ENCODE assay signal across 2 worm cellular contexts in genomic region chrIII:235115-235514, ce11.
TF ChIP-seq lines count a peak whose summit lies in the region.

No protein-coding gene starts in this region.

TF ChIP-seq in whole organism, L1 larva, 84 proteins besides CTCF, POLR2A, EP300 and RAD21 (continued from another document):
- TF ChIP-seq isw-1 (GFP tag; IDR thresholded peaks at IDR 0.05; lab: Robert Waterston, UW) (peak; percentile 70), nhr-47 (tag; optimal IDR thresholded peaks at IDR 0.05; lab: Kevin White, UChicago) (no peak), lin-39 (tag; optimal IDR thresholded peaks at IDR 0.05; lab: Kevin White, UChicago) (peak; percentile 59), nhr-77 (tag; optimal IDR thresholded peaks at IDR 0.05; lab: Kevin White, UChicago) (peak; percentile 30), aly-2 (tag; optimal IDR thresholded peaks at IDR 0.05; lab: Kevin White, UChicago) (peak; percentile 60), grh-1 (GFP tag; IDR thresholded peaks at IDR 0.05; lab: Robert Waterston, UW) (peak; percentile 58), unc-130 (tag; optimal IDR thresholded peaks at IDR 0.05; lab: Kevin White, UChicago) (peak; percentile 13), tlp-1 (tag; optimal IDR thresholded peaks at IDR 0.05; lab: Kevin White, UChicago) (no peak), fkh-10 (GFP tag; optimal IDR thresholded peaks at IDR 0.05; lab: Kevin White, UChicago) (no peak), ceh-82 (tag; optimal IDR thresholded peaks at IDR 0.05; lab: Kevin White, UChicago) (peak; percentile 44 to 55 (median 47)), efl-3 (GFP tag; optimal IDR thresholded peaks at IDR 0.05; lab: Kevin White, UChicago) (no peak), unc-30 (tag; optimal IDR thresholded peaks at IDR 0.05; lab: Kevin White, UChicago) (no peak), xbp-1 (tag; optimal IDR thresholded peaks at IDR 0.05; lab: Kevin White, UChicago) (peak; percentile 73), mdl-1 (tag; optimal IDR thresholded peaks at IDR 0.05; lab: Kevin White, UChicago) (peak in 1 of 2 experiments; percentile 2), nhr-19 (GFP tag; conservative IDR thresholded peaks at IDR 0.05; lab: Robert Waterston, UW) (peak; percentile 69), nhr-71 (tag; optimal IDR thresholded peaks at IDR 0.05; lab: Kevin White, UChicago) (no peak), ceh-90 (tag; optimal IDR thresholded peaks at IDR 0.05; lab: Kevin White, UChicago) (peak; percentile 20), sup-37 (GFP tag; optimal IDR thresholded peaks at IDR 0.05; lab: Kevin White, UChicago) (peak; percentile 55), pqm-1 (tag; optimal IDR thresholded peaks at IDR 0.05; lab: Kevin White, UChicago) (no peak), lsy-2 (tag; optimal IDR thresholded peaks at IDR 0.05; lab: Kevin White, UChicago) (peak; percentile 63 to 75), C34B4.2 (tag; optimal IDR thresholded peaks at IDR 0.05; lab: Kevin White, UChicago) (no peak), lin-13 (GFP tag; optimal IDR thresholded peaks at IDR 0.05; lab: Kevin White, UChicago) (peak; percentile 66), fkh-4 (tag; optimal IDR thresholded peaks at IDR 0.05; lab: Kevin White, UChicago; ENCODE audit: borderline replicate concordance) (peak; percentile 52), hlh-17 (GFP tag; optimal IDR thresholded peaks at IDR 0.05; lab: Kevin White, UChicago; ENCODE audit: borderline replicate concordance) (no peak), mep-1 (tag; optimal IDR thresholded peaks at IDR 0.05; lab: Kevin White, UChicago) (peak; percentile 81), efl-1 (optimal IDR thresholded peaks at IDR 0.05; lab: Kevin White, UChicago) (peak; percentile 63 to 73), efl-1 (GFP tag; optimal IDR thresholded peaks at IDR 0.05 in 1 of 2; lab: Kevin White, UChicago) (peak; percentile 70 to 97), jun-1 (tag; optimal IDR thresholded peaks at IDR 0.05; lab: Kevin White, UChicago) (peak; percentile 51), lin-35 (GFP tag; optimal IDR thresholded peaks at IDR 0.05; lab: Kevin White, UChicago) (peak; percentile 65 to 68), pax-3 (tag; optimal IDR thresholded peaks at IDR 0.05; lab: Kevin White, UChicago) (peak; percentile 45), irx-1 (tag; optimal IDR thresholded peaks at IDR 0.05; lab: Kevin White, UChicago) (peak; percentile 86), fkh-8 (tag; optimal IDR thresholded peaks at IDR 0.05; lab: Kevin White, UChicago) (peak; percentile 81), unc-86 (tag; optimal IDR thresholded peaks at IDR 0.05; lab: Kevin White, UChicago) (peak; percentile 79), ces-1 (GFP tag; optimal IDR thresholded peaks at IDR 0.05; lab: Kevin White, UChicago) (no peak), ama-1 (optimal IDR thresholded peaks at IDR 0.05; lab: Kevin White, UChicago) (no peak), tbx-2 (tag; optimal IDR thresholded peaks at IDR 0.05; lab: Kevin White, UChicago) (peak; percentile 80), mef-2 (tag; optimal IDR thresholded peaks at IDR 0.05; lab: Kevin White, UChicago) (no peak)

TF ChIP-seq in whole organism, L3 larva, 47 proteins besides CTCF, POLR2A, EP300 and RAD21 (continued from another document):
- TF ChIP-seq pha-4 (tag; optimal IDR thresholded peaks at IDR 0.05; lab: Kevin White, UChicago) (peak; percentile 17), nhr-23 (tag; optimal IDR thresholded peaks at IDR 0.05; lab: Kevin White, UChicago) (no peak), eor-1 (tag; optimal IDR thresholded peaks at IDR 0.05; lab: Kevin White, UChicago) (no peak), jun-1 (tag; optimal IDR thresholded peaks at IDR 0.05; lab: Kevin White, UChicago) (no peak), R02D3.7 (tag; optimal IDR thresholded peaks at IDR 0.05; lab: Kevin White, UChicago) (peak; percentile 38), nhr-237 (tag; optimal IDR thresholded peaks at IDR 0.05; lab: Kevin White, UChicago) (no peak), ceh-16 (tag; optimal IDR thresholded peaks at IDR 0.05; lab: Kevin White, UChicago) (no peak), nhr-12 (tag; optimal IDR thresholded peaks at IDR 0.05; lab: Kevin White, UChicago) (no peak), mml-1 (tag; optimal IDR thresholded peaks at IDR 0.05; lab: Kevin White, UChicago) (no peak), zag-1 (tag; optimal IDR thresholded peaks at IDR 0.05; lab: Kevin White, UChicago) (no peak), ceh-9 (tag; optimal IDR thresholded peaks at IDR 0.05; lab: Kevin White, UChicago) (no peak), aly-2 (tag; optimal IDR thresholded peaks at IDR 0.05; lab: Kevin White, UChicago) (no peak), elt-1 (tag; optimal IDR thresholded peaks at IDR 0.05; lab: Kevin White, UChicago) (no peak), nhr-77 (tag; optimal IDR thresholded peaks at IDR 0.05; lab: Kevin White, UChicago) (no peak), ceh-28 (tag; optimal IDR thresholded peaks at IDR 0.05; lab: Kevin White, UChicago) (peak; percentile 34), nhr-11 (tag; optimal IDR thresholded peaks at IDR 0.05; lab: Kevin White, UChicago) (no peak), elt-3 (tag; optimal IDR thresholded peaks at IDR 0.05; lab: Kevin White, UChicago) (no peak), nhr-43 (tag; optimal IDR thresholded peaks at IDR 0.05; lab: Kevin White, UChicago; ENCODE audit: poor library complexity, severe bottlenecking) (no peak), nhr-25 (tag; optimal IDR thresholded peaks at IDR 0.05; lab: Kevin White, UChicago) (no peak), unc-39 (tag; optimal IDR thresholded peaks at IDR 0.05; lab: Kevin White, UChicago) (no peak), nhr-76 (tag; optimal IDR thresholded peaks at IDR 0.05; lab: Kevin White, UChicago) (no peak), mdl-1 (tag; optimal IDR thresholded peaks at IDR 0.05; lab: Kevin White, UChicago) (no peak), ztf-11 (tag; optimal IDR thresholded peaks at IDR 0.05; lab: Kevin White, UChicago) (no peak), nhr-28 (tag; optimal IDR thresholded peaks at IDR 0.05; lab: Kevin White, UChicago) (no peak), elt-2 (tag; optimal IDR thresholded peaks at IDR 0.05; lab: Kevin White, UChicago) (peak; percentile 32), ztf-4 (tag; optimal IDR thresholded peaks at IDR 0.05; lab: Kevin White, UChicago) (no peak), tbx-2 (tag; optimal IDR thresholded peaks at IDR 0.05; lab: Kevin White, UChicago) (peak; percentile 43)
